Fruit fly (Drosophila melanogaster): ENCODE measurements around the gene nAChRbeta1.

The nAChRbeta1 gene

dm6 chr3L:4428918-4429546 is at the start of gene nAChRbeta1:
nAChRbeta1 (plus strand) TSS chr3L:4429349.
- no peak for TF ChIP-seq Dll (optimal IDR thresholded peaks at IDR 0.05)
- no peak for TF ChIP-seq CG8478 (optimal IDR thresholded peaks at IDR 0.05)
- TF ChIP-seq pan (optimal IDR thresholded peaks at IDR 0.05), result no peak
- no peak for TF ChIP-seq psq (optimal IDR thresholded peaks at IDR 0.05)
- no peak for TF ChIP-seq EcR (GFP tag; optimal IDR thresholded peaks at IDR 0.05)
- TF ChIP-seq usp (GFP tag; optimal IDR thresholded peaks at IDR 0.05), result no peak

dm6 chr3L:4380231-4380645 is 48.9 kb upstream of the nAChRbeta1 start, which contains the start of gene DopEcR:
DopEcR (minus strand) TSS chr3L:4380387.
- TF ChIP-seq Dll (optimal IDR thresholded peaks at IDR 0.05), result peak; percentile 41
- no peak for TF ChIP-seq psq (optimal IDR thresholded peaks at IDR 0.05)

DNA sequence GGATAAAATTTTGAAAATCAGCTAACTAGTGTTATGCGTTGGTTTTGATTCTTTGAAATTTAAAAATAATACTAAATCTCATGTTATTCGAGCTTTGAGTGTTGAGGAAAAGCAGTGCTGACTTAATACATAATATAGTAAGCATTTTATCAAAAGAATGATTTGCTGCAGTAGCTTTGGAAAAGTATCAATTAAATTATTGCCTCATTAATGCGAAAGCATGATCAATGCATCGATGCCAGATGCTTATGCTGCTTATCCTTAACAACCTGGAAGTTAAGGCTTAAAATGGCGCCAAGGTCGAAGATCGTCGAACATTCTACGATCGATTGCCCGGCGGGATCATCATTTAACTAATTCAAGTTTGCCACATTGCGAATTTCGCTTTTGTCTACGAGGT is 47.6 kb upstream of the nAChRbeta1 start, which contains the start of gene CG32240:
TSS of gene CG32240 (minus strand) at position 101 of the 400 bp plus-strand sequence.
- TF ChIP-seq usp (GFP tag; optimal IDR thresholded peaks at IDR 0.05) (no peak), pan (optimal IDR thresholded peaks at IDR 0.05) (no peak), Dll (optimal IDR thresholded peaks at IDR 0.05) (no peak), CG8478 (optimal IDR thresholded peaks at IDR 0.05) (no peak), EcR (GFP tag; optimal IDR thresholded peaks at IDR 0.05) (no peak), psq (optimal IDR thresholded peaks at IDR 0.05) (no peak)

- TF ChIP-seq psq (optimal IDR thresholded peaks at IDR 0.05), result no peak
- no peak for TF ChIP-seq usp (GFP tag; optimal IDR thresholded peaks at IDR 0.05)
- no peak for TF ChIP-seq Dll (optimal IDR thresholded peaks at IDR 0.05)
- TF ChIP-seq CG8478 (optimal IDR thresholded peaks at IDR 0.05), result no peak
- no peak for TF ChIP-seq pan (optimal IDR thresholded peaks at IDR 0.05)
- no peak for TF ChIP-seq EcR (GFP tag; optimal IDR thresholded peaks at IDR 0.05)
Measured at dm6 chr3L:4382581-4382980, 46.6 kb upstream of the nAChRbeta1 start.

DNA sequence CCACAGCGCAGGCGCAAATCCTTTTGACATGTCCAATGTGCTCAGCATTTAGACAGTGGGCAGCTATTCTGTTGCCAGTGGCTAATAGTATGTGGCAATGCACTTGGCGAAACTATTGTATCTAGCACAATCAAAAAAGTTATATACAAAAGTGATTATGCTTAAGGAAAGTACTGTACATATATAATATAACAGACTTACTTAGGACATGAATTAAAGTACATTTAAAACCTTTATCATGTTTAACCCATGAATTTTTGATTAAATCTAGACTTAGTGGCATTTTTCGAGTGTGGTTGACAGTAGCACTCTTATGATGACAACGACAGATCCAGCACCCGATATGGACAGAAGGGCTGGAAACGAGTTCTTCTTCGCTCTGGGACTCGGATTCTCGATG is 46.0 kb upstream of the nAChRbeta1 start:
- TF ChIP-seq psq (optimal IDR thresholded peaks at IDR 0.05), result no peak
- no peak for TF ChIP-seq CG8478 (optimal IDR thresholded peaks at IDR 0.05)
- TF ChIP-seq Dll (optimal IDR thresholded peaks at IDR 0.05), result no peak
- no peak for TF ChIP-seq EcR (GFP tag; optimal IDR thresholded peaks at IDR 0.05)
- TF ChIP-seq pan (optimal IDR thresholded peaks at IDR 0.05), result no peak

dm6 chr3L:4383543-4384325 is 45.4 kb upstream of the nAChRbeta1 start:
- TF ChIP-seq usp (GFP tag; optimal IDR thresholded peaks at IDR 0.05), result no peak
- TF ChIP-seq EcR (GFP tag; optimal IDR thresholded peaks at IDR 0.05), result no peak
- no peak for TF ChIP-seq CG8478 (optimal IDR thresholded peaks at IDR 0.05)
- TF ChIP-seq pan (optimal IDR thresholded peaks at IDR 0.05), result no peak
- no peak for TF ChIP-seq Dll (optimal IDR thresholded peaks at IDR 0.05)
- TF ChIP-seq psq (optimal IDR thresholded peaks at IDR 0.05), result no peak

DNA sequence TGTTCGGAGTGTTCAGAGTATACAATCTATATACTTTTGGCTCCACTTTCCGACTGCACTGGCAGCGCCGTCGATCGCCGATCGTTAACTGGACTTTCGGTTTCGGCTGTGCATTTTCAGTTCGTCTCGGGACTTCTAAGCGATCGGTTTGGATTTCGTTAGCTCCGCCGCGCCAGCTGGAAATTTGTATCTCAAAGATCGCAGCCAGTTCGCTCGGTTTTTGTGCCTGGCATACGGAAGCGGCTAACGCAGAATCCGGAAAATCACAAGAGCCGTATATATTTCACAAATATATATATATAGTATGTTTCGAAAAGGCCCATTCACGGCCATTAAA is 44.9 kb upstream of the nAChRbeta1 start, which contains the start of gene slow:
TSS of gene slow (plus strand) at position 117 of the 337 bp plus-strand sequence.
- TF ChIP-seq CG8478 (optimal IDR thresholded peaks at IDR 0.05) (no peak), usp (GFP tag; optimal IDR thresholded peaks at IDR 0.05) (no peak), EcR (GFP tag; optimal IDR thresholded peaks at IDR 0.05) (no peak), Dll (optimal IDR thresholded peaks at IDR 0.05) (no peak), psq (optimal IDR thresholded peaks at IDR 0.05) (no peak), pan (optimal IDR thresholded peaks at IDR 0.05) (no peak)

- no peak for TF ChIP-seq pan (optimal IDR thresholded peaks at IDR 0.05)
Measured at dm6 chr3L:4388215-4388614, 40.9 kb upstream of the nAChRbeta1 start.

DNA sequence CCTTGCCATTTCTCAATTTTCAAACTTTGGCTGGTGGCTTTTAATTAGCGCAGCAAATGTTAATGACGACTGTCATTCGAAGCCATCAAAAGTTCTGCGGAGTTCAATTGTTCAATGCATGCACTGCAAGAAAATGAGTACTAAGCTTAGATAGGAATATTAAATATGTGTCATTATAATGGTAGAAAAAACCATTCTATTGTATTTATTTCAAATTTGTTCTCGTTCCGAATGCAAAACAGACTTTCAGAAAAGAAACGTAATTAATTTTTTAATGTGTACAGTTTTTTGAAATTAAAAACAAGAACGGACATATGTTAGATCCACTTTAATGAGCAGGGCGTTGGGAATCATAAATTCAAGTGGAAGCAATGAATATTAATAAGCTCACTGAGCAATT is 40.0 kb upstream of the nAChRbeta1 start:
- TF ChIP-seq CG8478 (optimal IDR thresholded peaks at IDR 0.05) (no peak), Dll (optimal IDR thresholded peaks at IDR 0.05) (no peak), pan (optimal IDR thresholded peaks at IDR 0.05) (no peak), psq (optimal IDR thresholded peaks at IDR 0.05) (no peak), EcR (GFP tag; optimal IDR thresholded peaks at IDR 0.05) (no peak), usp (GFP tag; optimal IDR thresholded peaks at IDR 0.05) (no peak)

- no peak for TF ChIP-seq pan (optimal IDR thresholded peaks at IDR 0.05)
- no peak for TF ChIP-seq psq (optimal IDR thresholded peaks at IDR 0.05)
- no peak for TF ChIP-seq EcR (GFP tag; optimal IDR thresholded peaks at IDR 0.05)
- TF ChIP-seq usp (GFP tag; optimal IDR thresholded peaks at IDR 0.05), result no peak
- TF ChIP-seq CG8478 (optimal IDR thresholded peaks at IDR 0.05), result no peak
- no peak for TF ChIP-seq Dll (optimal IDR thresholded peaks at IDR 0.05)
Measured at dm6 chr3L:4392851-4393250, 36.3 kb upstream of the nAChRbeta1 start.

dm6 chr3L:4393642-4394041 is 35.5 kb upstream of the nAChRbeta1 start:
- no peak for TF ChIP-seq Dll (optimal IDR thresholded peaks at IDR 0.05)
- TF ChIP-seq EcR (GFP tag; optimal IDR thresholded peaks at IDR 0.05), result peak in 1 of 2 experiments; percentile 55

DNA sequence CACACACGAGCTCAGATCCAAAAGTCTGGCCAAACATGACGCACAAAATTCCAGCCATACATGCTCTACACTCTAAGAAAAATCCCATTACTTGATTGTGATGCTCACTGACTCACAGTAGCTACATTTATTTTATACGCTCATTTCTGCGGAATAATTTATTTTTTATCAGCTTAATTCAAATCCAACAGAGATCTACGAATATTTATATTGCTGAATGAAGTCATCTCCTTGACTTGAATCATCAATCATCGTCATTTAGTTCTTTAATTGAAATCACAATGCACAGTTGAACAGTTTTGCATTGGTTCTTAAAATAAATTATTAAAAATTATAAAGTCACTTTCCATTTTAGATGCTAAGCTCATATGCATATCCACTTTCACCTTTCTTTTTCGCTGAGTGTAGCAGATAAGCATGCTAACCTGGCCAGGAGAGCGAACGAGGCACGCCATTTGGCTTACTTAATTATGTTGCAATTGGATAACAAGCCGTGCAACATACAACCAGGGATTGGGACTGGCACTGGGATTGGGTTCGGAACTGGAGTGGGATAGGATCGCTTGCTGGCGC is 33.6 kb upstream of the nAChRbeta1 start:
- TF ChIP-seq Dll (optimal IDR thresholded peaks at IDR 0.05) (no peak), usp (GFP tag; optimal IDR thresholded peaks at IDR 0.05) (no peak)

DNA sequence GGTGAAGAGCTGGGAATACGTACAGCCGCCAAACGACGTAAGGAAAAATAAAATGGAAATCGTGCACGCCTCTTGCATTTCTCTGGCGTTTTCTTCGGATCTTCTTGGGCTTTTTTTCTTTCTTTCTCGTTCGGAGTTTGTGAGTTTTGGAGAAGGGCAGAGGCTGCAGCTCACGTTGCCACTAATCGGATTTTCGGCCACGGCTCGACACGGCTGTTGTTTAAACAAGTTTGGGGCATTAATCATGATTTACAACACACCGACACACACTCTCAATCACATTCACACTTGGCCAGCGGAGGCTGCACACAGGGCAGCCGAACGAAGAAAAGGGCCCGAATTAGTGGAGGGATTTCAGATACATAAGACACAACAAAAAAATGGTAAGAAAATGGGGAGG is 32.8 kb upstream of the nAChRbeta1 start:
- TF ChIP-seq Dll (optimal IDR thresholded peaks at IDR 0.05) (no peak), psq (optimal IDR thresholded peaks at IDR 0.05) (no peak), usp (GFP tag; optimal IDR thresholded peaks at IDR 0.05) (no peak), pan (optimal IDR thresholded peaks at IDR 0.05) (no peak), EcR (GFP tag; optimal IDR thresholded peaks at IDR 0.05) (no peak), CG8478 (optimal IDR thresholded peaks at IDR 0.05) (no peak)

Measured in whole organism.